Fruit fly (Drosophila melanogaster) whole organism, embryonic: ENCODE measurements around the gene CG42578.

Source experiments
- Adf1 ChIP-seq: fragments of 200-800 bp; sonication (Bioruptor generic); IDR thresholded peaks from 2 replicates; pipeline ENCODE4 v1.3.6; 2022; ENCODE audit warnings: missing biosample characterization, missing genetic modification characterization
- Aef1 ChIP-seq: fragments of 200-800 bp; sonication (Bioruptor generic); IDR thresholded peaks from 3 replicates; pipeline ENCODE4 v1.3.6; 2022; ENCODE audit warnings: missing biosample characterization, missing genetic modification characterization
- Antp ChIP-seq: fragments of 200-800 bp; sonication (Bioruptor generic); optimal IDR thresholded peaks from 3 replicates; lab custom pipeline; 2016; ENCODE audit warnings: missing biosample characterization, missing genetic modification characterization
- Bgb ChIP-seq: fragments of 200-800 bp; sonication (Bioruptor generic); IDR thresholded peaks from 2 replicates; pipeline ENCODE4 v1.3.6; 2022; ENCODE audit warnings: missing biosample characterization, missing genetic modification characterization; ENCODE audit not compliant: partially characterized antibody
- CG10565 ChIP-seq: fragments of 200-800 bp; sonication (Bioruptor generic); optimal IDR thresholded peaks from 3 replicates; lab custom pipeline; 2016; ENCODE audit warnings: missing biosample characterization, mild to moderate bottlenecking, missing genetic modification characterization
- CG11093 ChIP-seq: fragments of 200-800 bp; sonication (Bioruptor generic); IDR thresholded peaks from 3 replicates; pipeline ENCODE4 v1.3.6; 2022; ENCODE audit warnings: missing biosample characterization, missing genetic modification characterization
- CG11560 ChIP-seq: fragments of 200-800 bp; sonication (Bioruptor generic); IDR thresholded peaks from 3 replicates; pipeline ENCODE4 v1.3.6; 2022; ENCODE audit warnings: missing biosample characterization, missing genetic modification characterization
- CG12071 ChIP-seq: fragments of 200-800 bp; sonication (Bioruptor generic); optimal IDR thresholded peaks from 3 replicates; lab custom pipeline; 2018; ENCODE audit warnings: missing biosample characterization, mild to moderate bottlenecking, missing genetic modification characterization
- CG12104 ChIP-seq: fragments of 200-800 bp; sonication (Bioruptor generic); optimal IDR thresholded peaks from 3 replicates; lab custom pipeline; 2016; ENCODE audit warnings: missing biosample characterization, missing genetic modification characterization
- CG12155 ChIP-seq: fragments of 200-800 bp; sonication (Bioruptor generic); optimal IDR thresholded peaks from 3 replicates; lab custom pipeline; 2016; ENCODE audit warnings: missing biosample characterization, missing genetic modification characterization
- CG13287 ChIP-seq: fragments of 200-800 bp; sonication (Bioruptor generic); IDR thresholded peaks from 2 replicates; pipeline ENCODE4 v1.3.6; 2022; ENCODE audit warnings: missing biosample characterization, missing genetic modification characterization; ENCODE audit not compliant: partially characterized antibody
- CG14050 ChIP-seq: fragments of 200-800 bp; sonication (Bioruptor generic); IDR thresholded peaks from 3 replicates; pipeline ENCODE4 v1.3.6; 2022; ENCODE audit warnings: missing biosample characterization, missing genetic modification characterization
- CG14667 ChIP-seq: fragments of 200-800 bp; sonication (Bioruptor generic); IDR thresholded peaks from 2 replicates; pipeline ENCODE4 v1.3.6; 2022; ENCODE audit warnings: missing biosample characterization, missing genetic modification characterization
- CG14965 ChIP-seq: fragments of 200-800 bp; sonication (Bioruptor generic); optimal IDR thresholded peaks from 2 replicates; lab custom pipeline; 2016; ENCODE audit warnings: missing biosample characterization, missing genetic modification characterization, borderline replicate concordance
- CG15479 ChIP-seq: fragments of 200-800 bp; sonication (Bioruptor generic); optimal IDR thresholded peaks from 3 replicates; lab custom pipeline; 2019; ENCODE audit warnings: missing biosample characterization, mild to moderate bottlenecking, missing genetic modification characterization, moderate library complexity
- CG17385 ChIP-seq: fragments of 200-800 bp; sonication (Bioruptor generic); optimal IDR thresholded peaks from 3 replicates; lab custom pipeline; 2018; ENCODE audit warnings: missing biosample characterization, mild to moderate bottlenecking, missing genetic modification characterization
- CG31441 ChIP-seq: fragments of 200-800 bp; sonication (Bioruptor generic); IDR thresholded peaks from 2 replicates; pipeline ENCODE4 v1.3.6; 2022; ENCODE audit warnings: missing biosample characterization, missing genetic modification characterization
- CG32532 ChIP-seq: fragments of 200-800 bp; sonication (Bioruptor generic); IDR thresholded peaks from 2 replicates; pipeline ENCODE4 v1.3.6; 2022; ENCODE audit warnings: missing biosample characterization, missing genetic modification characterization
- CG34376 ChIP-seq: fragments of 200-800 bp; sonication (Bioruptor generic); optimal IDR thresholded peaks from 2 replicates; lab custom pipeline; 2018; ENCODE audit warnings: missing biosample characterization, mild to moderate bottlenecking, missing genetic modification characterization
- CG6254 ChIP-seq: fragments of 200-800 bp; sonication (Bioruptor generic); optimal IDR thresholded peaks from 3 replicates; lab custom pipeline; 2017; ENCODE audit warnings: mild to moderate bottlenecking, missing biosample characterization, missing genetic modification reagents, missing genetic modification characterization
- CG7987 ChIP-seq: fragments of 200-800 bp; sonication (Bioruptor generic); optimal IDR thresholded peaks from 2 replicates; lab custom pipeline; 2018; ENCODE audit warnings: missing biosample characterization, mild to moderate bottlenecking, missing genetic modification characterization, moderate library complexity
- CG8281 ChIP-seq: fragments of 200-800 bp; sonication (Bioruptor generic); optimal IDR thresholded peaks from 2 replicates; lab custom pipeline; 2018; ENCODE audit warnings: missing biosample characterization, mild to moderate bottlenecking, missing genetic modification characterization, moderate library complexity
- CG8478 ChIP-seq: fragments of >200 bp; optimal IDR thresholded peaks from 2 replicates; lab custom pipeline; 2018
- CG8944 ChIP-seq: fragments of 200-800 bp; sonication (Bioruptor generic); optimal IDR thresholded peaks from 3 replicates; lab custom pipeline; 2016; ENCODE audit warnings: missing biosample characterization, missing genetic modification characterization
- CG9609 ChIP-seq: fragments of 200-800 bp; sonication (Bioruptor generic); optimal IDR thresholded peaks from 3 replicates; lab custom pipeline; 2016; ENCODE audit warnings: missing biosample characterization, missing genetic modification characterization
- CkIIα-i1 ChIP-seq: fragments of 200-800 bp; sonication (Bioruptor generic); IDR thresholded peaks from 2 replicates; pipeline ENCODE4 v1.3.6; 2022; ENCODE audit warnings: missing biosample characterization, missing genetic modification characterization
- Doc2 ChIP-seq: fragments of 200-800 bp; sonication (Bioruptor generic); IDR thresholded peaks from 2 replicates; pipeline ENCODE4 v1.3.6; 2022; ENCODE audit warnings: missing biosample characterization, missing genetic modification characterization
- Drgx ChIP-seq: fragments of 200-800 bp; sonication (Bioruptor generic); IDR thresholded peaks from 2 replicates; pipeline ENCODE4 v1.3.6; 2022; ENCODE audit warnings: missing biosample characterization, missing genetic modification characterization
- Hmr ChIP-seq: fragments of 200-800 bp; sonication (Bioruptor generic); optimal IDR thresholded peaks from 3 replicates; lab custom pipeline; 2017; ENCODE audit warnings: mild to moderate bottlenecking, missing biosample characterization, missing genetic modification reagents, missing genetic modification characterization
- Hr39 ChIP-seq: fragments of >200 bp; optimal IDR thresholded peaks from 2 replicates; lab custom pipeline; 2017
- Hr51 ChIP-seq, 2 experiments: fragments of 200-800 bp; sonication (Bioruptor generic); optimal IDR thresholded peaks; 2 replicates in 1 of 2; 3 replicates in 1 of 2; lab custom pipeline; 2016 to 2018; ENCODE audit warnings: missing biosample characterization in 2 of 2, missing genetic modification characterization in 2 of 2, mild to moderate bottlenecking in 1 of 2, moderate library complexity in 1 of 2
- Med ChIP-seq: fragments of 200-800 bp; sonication (Bioruptor generic); peaks from one replicate; lab custom pipeline; 2016; ENCODE audit warnings: missing biosample characterization, missing genetic modification characterization, mild to moderate bottlenecking, inconsistent platforms, moderate library complexity
- Meics ChIP-seq: fragments of 200-800 bp; sonication (Bioruptor generic); optimal IDR thresholded peaks from 2 replicates; lab custom pipeline; 2017; ENCODE audit warnings: missing biosample characterization, mild to moderate bottlenecking, missing genetic modification characterization
- Myb ChIP-seq: fragments of 200-800 bp; sonication (Bioruptor generic); optimal IDR thresholded peaks from 2 replicates; lab custom pipeline; 2016; ENCODE audit warnings: missing biosample characterization, missing genetic modification characterization
- Sry-β ChIP-seq: fragments of 200-800 bp; sonication (Bioruptor generic); optimal IDR thresholded peaks from 2 replicates; lab custom pipeline; 2018; ENCODE audit warnings: missing biosample characterization, mild to moderate bottlenecking, missing genetic modification characterization, moderate library complexity
- Trl ChIP-seq, 3 experiments: fragments of >200 bp in 2 of 3; fragments of 200-800 bp in 1 of 3; sonication (Bioruptor generic) in 1 of 3; optimal IDR thresholded peaks; 2 replicates in 1 of 3; 3 replicates in 2 of 3; lab custom pipeline; 2016 to 2017; ENCODE audit warnings: missing biosample characterization in 1 of 3, missing genetic modification characterization in 1 of 3
- ap ChIP-seq: fragments of 200-800 bp; sonication (Bioruptor generic); IDR thresholded peaks from 2 replicates; pipeline ENCODE4 v1.3.6; 2022; ENCODE audit warnings: missing biosample characterization, missing genetic modification characterization
- ato ChIP-seq: fragments of 200-800 bp; sonication (Bioruptor generic); IDR thresholded peaks from 2 replicates; pipeline ENCODE4 v1.3.6; 2022; ENCODE audit warnings: missing biosample characterization, missing genetic modification characterization; ENCODE audit not compliant: partially characterized antibody
- bigmax ChIP-seq: fragments of 200-800 bp; sonication (Bioruptor generic); optimal IDR thresholded peaks from 2 replicates; lab custom pipeline; 2018; ENCODE audit warnings: missing biosample characterization, mild to moderate bottlenecking, missing genetic modification characterization
- bsh ChIP-seq, 2 experiments: fragments of 200-800 bp; sonication (Bioruptor generic); optimal IDR thresholded peaks; 2 replicates each; lab custom pipeline; 2017 to 2018; ENCODE audit warnings: mild to moderate bottlenecking in 2 of 2, missing biosample characterization in 2 of 2, missing genetic modification characterization in 2 of 2, moderate library complexity in 1 of 2
- crp ChIP-seq, 2 experiments: fragments of 200-800 bp; sonication (Bioruptor generic); optimal IDR thresholded peaks; 2 replicates in 1 of 2; 3 replicates in 1 of 2; lab custom pipeline; 2017; ENCODE audit warnings: missing biosample characterization in 2 of 2, missing genetic modification characterization in 2 of 2, mild to moderate bottlenecking in 1 of 2, moderate library complexity in 1 of 2
- dimm ChIP-seq: fragments of 200-800 bp; sonication (Bioruptor generic); IDR thresholded peaks from 2 replicates; pipeline ENCODE4 v1.3.6; 2022; ENCODE audit warnings: missing biosample characterization, missing genetic modification characterization
- gce ChIP-seq: fragments of 200-800 bp; sonication (Bioruptor generic); IDR thresholded peaks from 3 replicates; pipeline ENCODE4 v1.3.6; 2022; ENCODE audit warnings: missing biosample characterization, missing genetic modification characterization
- gem ChIP-seq: fragments of 200-800 bp; sonication (Bioruptor generic); optimal IDR thresholded peaks from 2 replicates; lab custom pipeline; 2019; ENCODE audit warnings: missing biosample characterization, mild to moderate bottlenecking, missing genetic modification characterization, moderate library complexity
- pfk ChIP-seq: fragments of 200-800 bp; sonication (Bioruptor generic); optimal IDR thresholded peaks from 2 replicates; lab custom pipeline; 2018; ENCODE audit warnings: missing biosample characterization, mild to moderate bottlenecking, missing genetic modification characterization, moderate library complexity
- psq ChIP-seq: fragments of 200-800 bp; sonication (Bioruptor generic); optimal IDR thresholded peaks from 2 replicates; lab custom pipeline; 2017; ENCODE audit warnings: missing biosample characterization, missing genetic modification characterization
- pum ChIP-seq: fragments of 200-800 bp; sonication (Bioruptor generic); optimal IDR thresholded peaks from 2 replicates; lab custom pipeline; 2016; ENCODE audit warnings: missing biosample characterization, missing genetic modification characterization
- pzg ChIP-seq: fragments of 200-800 bp; sonication (Bioruptor generic); optimal IDR thresholded peaks from 3 replicates; lab custom pipeline; 2018; ENCODE audit warnings: missing biosample characterization, mild to moderate bottlenecking, missing genetic modification characterization, moderate library complexity
- sc ChIP-seq, 3 experiments: fragments of >200 bp in 2 of 3; fragments of 200-800 bp in 1 of 3; sonication (Bioruptor generic) in 1 of 3; optimal IDR thresholded peaks; 2 replicates in 2 of 3; 3 replicates in 1 of 3; lab custom pipeline; 2017; ENCODE audit warnings: mild to moderate bottlenecking in 1 of 3, missing biosample characterization in 1 of 3, missing genetic modification characterization in 1 of 3, missing genetic modification reagents in 1 of 3
- sens ChIP-seq: fragments of 200-800 bp; sonication (Bioruptor generic); peaks from one replicate; lab custom pipeline; 2016; ENCODE audit warnings: missing biosample characterization, missing genetic modification characterization
- sisA ChIP-seq: fragments of 200-800 bp; sonication (Bioruptor generic); IDR thresholded peaks from 2 replicates; pipeline ENCODE4 v1.3.6; 2022; ENCODE audit warnings: missing biosample characterization, missing genetic modification characterization

CG42578 gene

DNA sequence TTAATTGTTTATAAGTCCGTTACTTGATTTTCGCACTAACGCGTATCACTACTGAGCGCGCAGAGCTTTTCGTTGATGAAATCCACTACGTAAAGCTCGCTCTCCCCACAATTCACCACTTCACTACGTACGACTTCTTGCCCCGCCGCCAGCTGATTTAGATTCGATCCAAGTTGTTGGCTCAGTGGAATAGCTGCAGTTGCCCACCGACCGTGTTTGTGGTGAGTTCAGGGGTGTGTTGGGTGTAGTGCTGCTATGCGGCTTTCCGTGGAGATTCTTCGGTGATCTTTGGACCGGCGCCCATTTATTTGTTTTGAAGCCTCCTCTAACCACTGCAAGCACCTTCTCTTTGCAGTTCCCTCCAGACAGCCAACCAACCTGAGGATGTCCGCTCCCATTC is 22.0 kb downstream of the CG42578 start:
- TF ChIP-seq Meics (GFP tag; lab: Kevin White, UChicago) (no peak), CG8478 (lab: Kevin White, UChicago) (no peak), pfk (no peak), Antp (GFP tag; lab: Kevin White, UChicago) (no peak), CG31441 (GFP tag; lab: Robert Waterston, UW) (no peak), gce (GFP tag; lab: Robert Waterston, UW) (no peak), pum (no peak), CG32532 (GFP tag; lab: Robert Waterston, UW) (no peak; the same call in 1 of the 2 replicates), CG13287 (peak; percentile 23; the same call in 1 of the 2 replicates), CG14050 (no peak), CG12155 (no peak), sc (optimal IDR thresholded peaks at IDR 0.05; lab: Kevin White, UChicago) (no peak), sc (GFP tag; optimal IDR thresholded peaks at IDR 0.05; lab: Kevin White, UChicago) (no peak), CG7987 (GFP tag; lab: Kevin White, UChicago) (no peak), CkIIα-i1 (GFP tag; lab: Robert Waterston, UW) (no peak), CG8944 (GFP tag; lab: Kevin White, UChicago) (no peak), Adf1 (GFP tag; lab: Robert Waterston, UW) (no peak), CG11093 (GFP tag; lab: Robert Waterston, UW) (no peak), CG10565 (GFP tag; lab: Kevin White, UChicago) (no peak), Trl (optimal IDR thresholded peaks at IDR 0.05; lab: Kevin White, UChicago) (peak in 1 of 2 experiments; percentile 13), Trl (GFP tag; optimal IDR thresholded peaks at IDR 0.05; lab: Kevin White, UChicago) (no peak), CG12104 (GFP tag; lab: Kevin White, UChicago) (no peak), ato (no peak), Sry-β (GFP tag; lab: Kevin White, UChicago) (no peak), Doc2 (GFP tag; lab: Robert Waterston, UW) (no peak), sisA (GFP tag; lab: Robert Waterston, UW) (no peak), CG14965 (GFP tag; lab: Kevin White, UChicago) (no peak), CG8281 (tag; lab: Kevin White, UChicago) (no peak), CG14667 (GFP tag; lab: Robert Waterston, UW) (no peak), Aef1 (GFP tag; lab: Robert Waterston, UW) (no peak), CG34376 (peak; percentile 40), CG11560 (tag; lab: Robert Waterston, UW) (no peak), sens (GFP tag; lab: Kevin White, UChicago) (peak; percentile 29), CG17385 (GFP tag; lab: Kevin White, UChicago) (no peak), dimm (GFP tag; lab: Robert Waterston, UW) (no peak), bsh (GFP tag; optimal IDR thresholded peaks at IDR 0.05; lab: Kevin White, UChicago) (no peak), bigmax (GFP tag; lab: Kevin White, UChicago) (no peak), Myb (GFP tag; lab: Kevin White, UChicago) (peak; percentile 17), Drgx (GFP tag; lab: Robert Waterston, UW) (peak; percentile 71), Hr51 (GFP tag; optimal IDR thresholded peaks at IDR 0.05; lab: Kevin White, UChicago) (no peak), CG12071 (GFP tag; lab: Kevin White, UChicago) (no peak), CG15479 (no peak), CG9609 (GFP tag; lab: Kevin White, UChicago) (no peak), Bgb (GFP tag; lab: Robert Waterston, UW) (no peak), Med (GFP tag; lab: Kevin White, UChicago) (peak; percentile 70), psq (no peak), pzg (GFP tag; lab: Kevin White, UChicago) (peak; percentile 6), CG6254 (no peak), ap (GFP tag; lab: Robert Waterston, UW) (no peak), Hr39 (lab: Kevin White, UChicago) (no peak), gem (tag; lab: Kevin White, UChicago) (no peak), Hmr (GFP tag; lab: Kevin White, UChicago) (no peak), crp (GFP tag; optimal IDR thresholded peaks at IDR 0.05; lab: Kevin White, UChicago) (peak in 1 of 2 experiments; percentile 48)
